Worm (Caenorhabditis elegans) whole organism, L3 larva: ENCODE results near the gene nhr-142.

Experiments
- fkh-10 ChIP-seq: sonication (generic microtip); optimal IDR thresholded peaks from 2 replicates; lab custom pipeline; 2017; ENCODE audit warnings: missing biosample characterization, missing genetic modification reagents, missing genetic modification characterization
- nhr-25 ChIP-seq: sonication (generic microtip); optimal IDR thresholded peaks from 2 replicates; lab custom pipeline; 2017; ENCODE audit warnings: missing biosample characterization, missing genetic modification characterization
- unc-62 ChIP-seq: fragments of 150-350 bp; sonication (generic microtip); optimal IDR thresholded peaks from 4 replicates; lab custom pipeline; 2014; ENCODE audit warnings: missing biosample characterization, missing genetic modification reagents, missing genetic modification characterization

DNA sequence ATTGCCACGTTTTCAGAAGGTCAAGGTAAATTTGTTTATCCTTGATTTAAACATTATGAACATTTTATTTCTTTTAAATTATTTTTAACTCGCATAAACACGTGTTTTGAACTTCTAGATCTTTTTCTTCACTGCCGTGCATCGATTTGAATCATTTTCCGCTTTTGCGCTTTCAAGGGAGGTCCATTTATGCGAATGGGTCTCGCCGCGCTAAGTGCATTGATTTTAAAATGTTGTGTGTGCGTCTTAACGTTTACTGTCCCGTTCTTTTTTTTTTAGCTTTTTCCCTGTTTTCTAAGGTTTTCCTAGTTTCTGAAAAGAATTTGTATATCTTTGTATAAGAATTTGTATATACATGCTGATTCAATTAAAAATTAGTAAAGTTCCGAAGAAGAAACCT, 35.1 kb upstream of the nhr-142 start:
- no peak for TF ChIP-seq nhr-25 (tag; lab: Kevin White, UChicago)
- TF ChIP-seq fkh-10 (GFP tag; lab: Kevin White, UChicago): no peak
- TF ChIP-seq unc-62 (GFP tag; lab: Kevin White, UChicago): no peak
